Fruit fly (Drosophila melanogaster): ENCODE measurements around the gene Cyp313a4.

DNA sequence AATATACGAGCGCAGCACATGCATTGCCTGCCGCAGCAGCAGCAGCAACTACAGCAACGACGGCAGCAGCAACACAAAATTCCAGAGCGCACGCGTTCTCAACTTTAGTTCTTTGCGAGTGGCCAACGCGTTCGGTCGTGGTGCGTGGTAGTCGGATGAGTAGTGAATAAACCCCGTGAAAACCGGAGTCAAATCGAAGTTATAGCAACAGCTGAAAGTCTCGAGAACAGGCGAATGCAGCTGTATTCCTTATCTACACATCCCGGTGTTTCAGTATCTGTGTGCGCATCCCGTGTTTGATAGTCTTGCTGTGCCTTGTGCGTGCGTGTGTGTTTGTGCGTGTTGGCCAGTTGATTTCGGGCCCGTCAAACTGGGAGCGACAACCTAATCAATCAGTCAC, 33.2 kb downstream of the Cyp313a4 start, which contains the start of gene Dtg:
- no peak for TF ChIP-seq CG8301 (tag; optimal IDR thresholded peaks at IDR 0.05)
- no peak for TF ChIP-seq CG9948 (tag; optimal IDR thresholded peaks at IDR 0.05)
- TF ChIP-seq rn (GFP tag; IDR thresholded peaks at IDR 0.05) = no peak
- no peak for TF ChIP-seq gl (tag; optimal IDR thresholded peaks at IDR 0.05)
- no peak for TF ChIP-seq CG17806 (tag; optimal IDR thresholded peaks at IDR 0.05)
